Worm (Caenorhabditis elegans): ENCODE results near the gene srbc-21.

srbc-21 gene

ce11 chrV:2155232-2155631, at the start of gene srbc-21:
Gene srbc-21 (plus strand): TSS chrV:2155532.
- no peak for TF ChIP-seq B0310.2 (tag; optimal IDR thresholded peaks at IDR 0.05)
- TF ChIP-seq ceh-36 (tag; optimal IDR thresholded peaks at IDR 0.05): no peak
- no peak for TF ChIP-seq hmg-4 (GFP tag; optimal IDR thresholded peaks at IDR 0.05)
- no peak for TF ChIP-seq sea-1 (GFP tag; conservative IDR thresholded peaks at IDR 0.05)
- TF ChIP-seq tbx-11 (GFP tag; IDR thresholded peaks at IDR 0.05): no peak
- no peak for TF ChIP-seq scrt-1 (GFP tag; IDR thresholded peaks at IDR 0.05)
- no peak for TF ChIP-seq flt-1 (GFP tag; IDR thresholded peaks at IDR 0.05)
- no peak for TF ChIP-seq aly-1 (tag; optimal IDR thresholded peaks at IDR 0.05)
- no peak for TF ChIP-seq tbx-37 (GFP tag; conservative IDR thresholded peaks at IDR 0.05)
- TF ChIP-seq ama-1 (optimal IDR thresholded peaks at IDR 0.05): no peak
- TF ChIP-seq hnd-1 (tag; optimal IDR thresholded peaks at IDR 0.05): no peak
- no peak for TF ChIP-seq ets-7 (tag; optimal IDR thresholded peaks at IDR 0.05)
- TF ChIP-seq hmbx-1 (tag; optimal IDR thresholded peaks at IDR 0.05): no peak
- no peak for TF ChIP-seq ceh-13 (GFP tag; optimal IDR thresholded peaks at IDR 0.05)
- no peak for TF ChIP-seq pes-1 (GFP tag; IDR thresholded peaks at IDR 0.05)
- no peak for TF ChIP-seq F13C5.2 (tag; optimal IDR thresholded peaks at IDR 0.05)
- TF ChIP-seq tra-4 (tag; optimal IDR thresholded peaks at IDR 0.05): no peak

ce11 chrV:2105976-2106375, 49.4 kb upstream of the srbc-21 start, which contains the start of gene F22F7.4:
Gene F22F7.4 (minus strand): TSS chrV:2106076.
- TF ChIP-seq ama-1 (optimal IDR thresholded peaks at IDR 0.05) (no peak), hmg-4 (GFP tag; optimal IDR thresholded peaks at IDR 0.05) (no peak), tra-4 (tag; optimal IDR thresholded peaks at IDR 0.05) (no peak), flt-1 (GFP tag; IDR thresholded peaks at IDR 0.05) (no peak)

ce11 chrV:2109295-2109694, 46.0 kb upstream of the srbc-21 start, which contains the start of gene ckb-4:
Gene ckb-4 (minus strand): TSS chrV:2109434.
- no peak for TF ChIP-seq aly-1 (tag; optimal IDR thresholded peaks at IDR 0.05)
- no peak for TF ChIP-seq tra-4 (tag; optimal IDR thresholded peaks at IDR 0.05)
- no peak for TF ChIP-seq ceh-13 (GFP tag; optimal IDR thresholded peaks at IDR 0.05)
- TF ChIP-seq scrt-1 (GFP tag; IDR thresholded peaks at IDR 0.05): no peak
- no peak for TF ChIP-seq tbx-37 (GFP tag; conservative IDR thresholded peaks at IDR 0.05)
- no peak for TF ChIP-seq ceh-36 (tag; optimal IDR thresholded peaks at IDR 0.05)
- TF ChIP-seq ama-1 (optimal IDR thresholded peaks at IDR 0.05): no peak
- no peak for TF ChIP-seq F13C5.2 (tag; optimal IDR thresholded peaks at IDR 0.05)
- TF ChIP-seq flt-1 (GFP tag; IDR thresholded peaks at IDR 0.05): no peak
- no peak for TF ChIP-seq ets-7 (tag; optimal IDR thresholded peaks at IDR 0.05)
- no peak for TF ChIP-seq hmbx-1 (tag; optimal IDR thresholded peaks at IDR 0.05)
- no peak for TF ChIP-seq hnd-1 (tag; optimal IDR thresholded peaks at IDR 0.05)
- no peak for TF ChIP-seq tbx-11 (GFP tag; IDR thresholded peaks at IDR 0.05)
- TF ChIP-seq B0310.2 (tag; optimal IDR thresholded peaks at IDR 0.05): no peak
- TF ChIP-seq pes-1 (GFP tag; IDR thresholded peaks at IDR 0.05): no peak
- no peak for TF ChIP-seq sea-1 (GFP tag; conservative IDR thresholded peaks at IDR 0.05)
- TF ChIP-seq hmg-4 (GFP tag; optimal IDR thresholded peaks at IDR 0.05): no peak

ce11 chrV:2110368-2110767, 45.0 kb upstream of the srbc-21 start, which contains the start of gene F22F7.3:
Gene F22F7.3 (plus strand): TSS chrV:2110668.
- TF ChIP-seq hmbx-1 (tag; optimal IDR thresholded peaks at IDR 0.05) (no peak), ets-7 (tag; optimal IDR thresholded peaks at IDR 0.05) (no peak), B0310.2 (tag; optimal IDR thresholded peaks at IDR 0.05) (no peak), tbx-37 (GFP tag; conservative IDR thresholded peaks at IDR 0.05) (no peak), aly-1 (tag; optimal IDR thresholded peaks at IDR 0.05) (no peak), sea-1 (GFP tag; conservative IDR thresholded peaks at IDR 0.05) (no peak), hnd-1 (tag; optimal IDR thresholded peaks at IDR 0.05) (no peak), F13C5.2 (tag; optimal IDR thresholded peaks at IDR 0.05) (no peak), hmg-4 (GFP tag; optimal IDR thresholded peaks at IDR 0.05) (no peak), scrt-1 (GFP tag; IDR thresholded peaks at IDR 0.05) (no peak), tra-4 (tag; optimal IDR thresholded peaks at IDR 0.05) (no peak)

- TF ChIP-seq scrt-1 (GFP tag; IDR thresholded peaks at IDR 0.05) (no peak), ceh-13 (GFP tag; optimal IDR thresholded peaks at IDR 0.05) (no peak), ets-7 (tag; optimal IDR thresholded peaks at IDR 0.05) (no peak), tbx-11 (GFP tag; IDR thresholded peaks at IDR 0.05) (no peak), F13C5.2 (tag; optimal IDR thresholded peaks at IDR 0.05) (no peak), hnd-1 (tag; optimal IDR thresholded peaks at IDR 0.05) (no peak), hmbx-1 (tag; optimal IDR thresholded peaks at IDR 0.05) (no peak), B0310.2 (tag; optimal IDR thresholded peaks at IDR 0.05) (no peak), hmg-4 (GFP tag; optimal IDR thresholded peaks at IDR 0.05) (no peak), aly-1 (tag; optimal IDR thresholded peaks at IDR 0.05) (no peak), ama-1 (optimal IDR thresholded peaks at IDR 0.05) (no peak), flt-1 (GFP tag; IDR thresholded peaks at IDR 0.05) (no peak), pes-1 (GFP tag; IDR thresholded peaks at IDR 0.05) (no peak), tra-4 (tag; optimal IDR thresholded peaks at IDR 0.05) (no peak), ceh-36 (tag; optimal IDR thresholded peaks at IDR 0.05) (no peak)
Observed at ce11 chrV:2118574-2118973, 36.8 kb upstream of the srbc-21 start, which contains the start of gene bgnt-1.2. Gene bgnt-1.2 (minus strand): TSS chrV:2118674.

ce11 chrV:2119529-2119928, 35.8 kb upstream of the srbc-21 start, which contains the start of gene F22F7.11:
Gene F22F7.11 (plus strand): TSS chrV:2119829.
- TF ChIP-seq pes-1 (GFP tag; IDR thresholded peaks at IDR 0.05) (no peak), tra-4 (tag; optimal IDR thresholded peaks at IDR 0.05) (no peak), hmg-4 (GFP tag; optimal IDR thresholded peaks at IDR 0.05) (no peak), ceh-13 (GFP tag; optimal IDR thresholded peaks at IDR 0.05) (no peak), sea-1 (GFP tag; conservative IDR thresholded peaks at IDR 0.05) (no peak), hnd-1 (tag; optimal IDR thresholded peaks at IDR 0.05) (no peak), ceh-36 (tag; optimal IDR thresholded peaks at IDR 0.05) (no peak), ama-1 (optimal IDR thresholded peaks at IDR 0.05) (no peak), hmbx-1 (tag; optimal IDR thresholded peaks at IDR 0.05) (no peak), scrt-1 (GFP tag; IDR thresholded peaks at IDR 0.05) (no peak), aly-1 (tag; optimal IDR thresholded peaks at IDR 0.05) (no peak), F13C5.2 (tag; optimal IDR thresholded peaks at IDR 0.05) (no peak), B0310.2 (tag; optimal IDR thresholded peaks at IDR 0.05) (no peak), flt-1 (GFP tag; IDR thresholded peaks at IDR 0.05) (no peak)

- no peak for TF ChIP-seq flt-1 (GFP tag; IDR thresholded peaks at IDR 0.05)
- no peak for TF ChIP-seq tra-4 (tag; optimal IDR thresholded peaks at IDR 0.05)
Observed at ce11 chrV:2121910-2122362, 33.4 kb upstream of the srbc-21 start, which contains the start of gene F22F7.8. Gene F22F7.8 (minus strand): TSS chrV:2121960.

Data from whole organism, early embryonic.